Worm (Caenorhabditis elegans): Measurements from ENCODE around the gene nsph-3.1.

- TF ChIP-seq nhr-76 (tag; optimal IDR thresholded peaks at IDR 0.05) (no peak), lir-3 (tag; optimal IDR thresholded peaks at IDR 0.05; ENCODE audit: poor library complexity) (no peak), nhr-28 (tag; optimal IDR thresholded peaks at IDR 0.05) (no peak), dpl-1 (GFP tag; optimal IDR thresholded peaks at IDR 0.05) (no peak), xbp-1 (tag; optimal IDR thresholded peaks at IDR 0.05) (no peak), pqm-1 (tag; optimal IDR thresholded peaks at IDR 0.05) (no peak)
Observed at ce11 chrIV:10919770-10920169, 29.8 kb upstream of the nsph-3.1 start, which contains the start of gene rbr-2.
